Fruit fly (Drosophila melanogaster) whole organism, pupa: ENCODE measurements around the gene Pus7.

Source experiments
- CG10348 ChIP-seq: fragments of 200-800 bp; sonication (Bioruptor generic); IDR thresholded peaks from 2 replicates; pipeline ENCODE4 v1.3.6; 2022; ENCODE audit warnings: missing biosample characterization, missing genetic modification characterization
- CG12605 ChIP-seq: fragments of 200-800 bp; sonication (Bioruptor generic); IDR thresholded peaks from 2 replicates; pipeline ENCODE4 v1.3.6; 2022; ENCODE audit warnings: missing biosample characterization, missing genetic modification characterization
- CG13204 ChIP-seq: fragments of 200-800 bp; sonication (Bioruptor generic); optimal IDR thresholded peaks from 2 replicates; lab custom pipeline; 2018; ENCODE audit warnings: missing biosample characterization, mild to moderate bottlenecking, missing genetic modification characterization, moderate library complexity
- CG14655 ChIP-seq: fragments of 200-800 bp; sonication (Bioruptor generic); optimal IDR thresholded peaks from 3 replicates; lab custom pipeline; 2017; ENCODE audit warnings: mild to moderate bottlenecking, missing biosample characterization, missing genetic modification reagents, missing genetic modification characterization
- CG15710 ChIP-seq: fragments of 200-800 bp; sonication (Bioruptor generic); optimal IDR thresholded peaks from 2 replicates; lab custom pipeline; 2018; ENCODE audit warnings: missing biosample characterization, mild to moderate bottlenecking, missing genetic modification characterization, moderate library complexity
- CG17806 ChIP-seq: fragments of 200-800 bp; sonication (Bioruptor generic); optimal IDR thresholded peaks from 2 replicates; lab custom pipeline; 2018; ENCODE audit warnings: missing biosample characterization, mild to moderate bottlenecking, missing genetic modification characterization, moderate library complexity
- CG32121 ChIP-seq: fragments of 200-800 bp; sonication (Bioruptor generic); IDR thresholded peaks from 2 replicates; pipeline ENCODE4 v1.3.6; 2022; ENCODE audit warnings: missing biosample characterization, missing genetic modification characterization
- CG34367 ChIP-seq: fragments of 200-800 bp; sonication (Bioruptor generic); optimal IDR thresholded peaks from 2 replicates; lab custom pipeline; 2018; ENCODE audit warnings: missing biosample characterization, mild to moderate bottlenecking, missing genetic modification characterization
- CG4496 ChIP-seq: fragments of 200-800 bp; sonication (Bioruptor generic); IDR thresholded peaks from 3 replicates; pipeline ENCODE4 v1.3.6; 2022; ENCODE audit warnings: missing biosample characterization, missing genetic modification characterization
- CG8159 ChIP-seq: fragments of 200-800 bp; sonication (Bioruptor generic); optimal IDR thresholded peaks from 3 replicates; lab custom pipeline; 2018; ENCODE audit warnings: missing biosample characterization, mild to moderate bottlenecking, missing genetic modification characterization, moderate library complexity
- CG8301 ChIP-seq: fragments of 200-800 bp; sonication (Bioruptor generic); optimal IDR thresholded peaks from 2 replicates; lab custom pipeline; 2018; ENCODE audit warnings: missing biosample characterization, mild to moderate bottlenecking, missing genetic modification characterization
- CG9948 ChIP-seq: fragments of 200-800 bp; sonication (Bioruptor generic); optimal IDR thresholded peaks from 2 replicates; lab custom pipeline; 2018; ENCODE audit warnings: missing biosample characterization, mild to moderate bottlenecking, missing genetic modification characterization, moderate library complexity
- D1 ChIP-seq: fragments of 200-800 bp; sonication (Bioruptor generic); optimal IDR thresholded peaks from 2 replicates; lab custom pipeline; 2018; ENCODE audit warnings: missing biosample characterization, mild to moderate bottlenecking, missing genetic modification characterization, moderate library complexity
- EcR ChIP-seq: fragments of 200-800 bp; sonication (Bioruptor generic); optimal IDR thresholded peaks from 3 replicates; lab custom pipeline; 2019; ENCODE audit warnings: missing biosample characterization, missing genetic modification characterization, mild to moderate bottlenecking, moderate library complexity, missing genetic modification reagents
- Ets98B ChIP-seq: fragments of 200-800 bp; sonication (Bioruptor generic); IDR thresholded peaks from 2 replicates; pipeline ENCODE4 v1.3.6; 2022; ENCODE audit warnings: missing biosample characterization, missing genetic modification characterization
- Pif1A ChIP-seq: fragments of 200-800 bp; sonication (Bioruptor generic); optimal IDR thresholded peaks from 3 replicates; lab custom pipeline; 2016; ENCODE audit warnings: missing biosample characterization, missing genetic modification characterization
- Pif1B ChIP-seq: fragments of 200-800 bp; sonication (Bioruptor generic); optimal IDR thresholded peaks from 3 replicates; lab custom pipeline; 2016; ENCODE audit warnings: missing biosample characterization, missing genetic modification characterization
- Snoo ChIP-seq: fragments of 200-800 bp; sonication (Bioruptor generic); optimal IDR thresholded peaks from 3 replicates; lab custom pipeline; 2017; ENCODE audit warnings: missing biosample characterization, mild to moderate bottlenecking, missing genetic modification characterization, inconsistent platforms
- fd96Ca ChIP-seq: fragments of 200-800 bp; sonication (Bioruptor generic); IDR thresholded peaks from 3 replicates; pipeline ENCODE4 v1.3.6; 2022; ENCODE audit warnings: missing biosample characterization, missing genetic modification characterization
- gl ChIP-seq: fragments of 200-800 bp; sonication (Bioruptor generic); optimal IDR thresholded peaks from 2 replicates; lab custom pipeline; 2018; ENCODE audit warnings: missing biosample characterization, mild to moderate bottlenecking, missing genetic modification characterization
- rn ChIP-seq: fragments of 200-800 bp; sonication (Bioruptor generic); IDR thresholded peaks from 2 replicates; pipeline ENCODE4 v1.3.6; 2022; ENCODE audit warnings: missing biosample characterization, missing genetic modification characterization

The Pus7 gene

dm6 chr3L:8524816-8525625 is 15.2 kb downstream of the Pus7 start, which contains the start of the genes GstO1 and foi:
TSS of gene GstO1 (minus strand) at chr3L:8524866.
TSS of gene foi (plus strand) at chr3L:8525244.
- TF ChIP-seq CG8159 (tag; lab: Kevin White, UChicago), result peak; percentile 80
- peak; percentile 45; the same call in 1 of the 2 replicates for TF ChIP-seq Ets98B (GFP tag; lab: Robert Waterston, UW)
- TF ChIP-seq gl, result peak; percentile 8
- TF ChIP-seq CG12605 (GFP tag; lab: Robert Waterston, UW), result no peak
- peak; percentile 14 for TF ChIP-seq CG15710 (tag; lab: Kevin White, UChicago)
- 0 out of 2 replicates have a peak, but pooled peaks have one; percentile 24 for TF ChIP-seq CG32121 (GFP tag; lab: Robert Waterston, UW)
- TF ChIP-seq CG10348 (GFP tag; lab: Robert Waterston, UW), result no peak
- TF ChIP-seq CG4496 (GFP tag; lab: Robert Waterston, UW), result peak; percentile 38; the same call in 2 of the 3 replicates
- no peak for TF ChIP-seq CG9948 (tag; lab: Kevin White, UChicago)
- TF ChIP-seq fd96Ca (GFP tag; lab: Robert Waterston, UW), result no peak
- TF ChIP-seq Snoo (tag; lab: Kevin White, UChicago), result peak; percentile 5
- TF ChIP-seq CG34367 (tag; lab: Kevin White, UChicago), result no peak

dm6 chr3L:8525691-8526421 is 16.1 kb downstream of the Pus7 start:
- TF ChIP-seq D1 (tag; lab: Kevin White, UChicago) (peak; percentile 8), CG4496 (GFP tag; lab: Robert Waterston, UW) (no peak)

dm6 chr3L:8527829-8528228 is 18.0 kb downstream of the Pus7 start:
- no peak for TF ChIP-seq fd96Ca (GFP tag; lab: Robert Waterston, UW)
- TF ChIP-seq Pif1B, result no peak
- TF ChIP-seq CG32121 (GFP tag; lab: Robert Waterston, UW), result no peak
- TF ChIP-seq CG12605 (GFP tag; lab: Robert Waterston, UW), result no peak
- no peak for TF ChIP-seq CG8301 (tag; lab: Kevin White, UChicago)
- no peak for TF ChIP-seq gl
- TF ChIP-seq CG8159 (tag; lab: Kevin White, UChicago), result no peak
- TF ChIP-seq CG17806 (tag; lab: Kevin White, UChicago), result no peak
- TF ChIP-seq CG4496 (GFP tag; lab: Robert Waterston, UW), result no peak
- no peak for TF ChIP-seq Pif1A (GFP tag; lab: Kevin White, UChicago)

dm6 chr3L:8528546-8528945 is 18.7 kb downstream of the Pus7 start:
- TF ChIP-seq fd96Ca (GFP tag; lab: Robert Waterston, UW) (no peak), rn (GFP tag; lab: Robert Waterston, UW) (no peak), CG14655 (GFP tag; lab: Kevin White, UChicago) (no peak), CG13204 (GFP tag; lab: Kevin White, UChicago) (no peak), Pif1A (GFP tag; lab: Kevin White, UChicago) (no peak), gl (no peak), CG8301 (tag; lab: Kevin White, UChicago) (no peak), CG9948 (tag; lab: Kevin White, UChicago) (no peak), CG17806 (tag; lab: Kevin White, UChicago) (no peak), CG12605 (GFP tag; lab: Robert Waterston, UW) (no peak), CG34367 (tag; lab: Kevin White, UChicago) (no peak), CG4496 (GFP tag; lab: Robert Waterston, UW) (no peak), CG32121 (GFP tag; lab: Robert Waterston, UW) (no peak), Pif1B (no peak), CG10348 (GFP tag; lab: Robert Waterston, UW) (no peak), CG15710 (tag; lab: Kevin White, UChicago) (no peak), Snoo (tag; lab: Kevin White, UChicago) (no peak), Ets98B (GFP tag; lab: Robert Waterston, UW) (no peak), EcR (GFP tag; lab: Kevin White, UChicago) (no peak), D1 (tag; lab: Kevin White, UChicago) (no peak)
- TF ChIP-seq, all 21 proteins: peak for 0

- TF ChIP-seq Ets98B (GFP tag; lab: Robert Waterston, UW) (no peak), CG12605 (GFP tag; lab: Robert Waterston, UW) (no peak), Pif1B (no peak), gl (no peak), CG15710 (tag; lab: Kevin White, UChicago) (no peak), CG14655 (GFP tag; lab: Kevin White, UChicago) (no peak), Snoo (tag; lab: Kevin White, UChicago) (no peak), fd96Ca (GFP tag; lab: Robert Waterston, UW) (no peak)
Measured at dm6 chr3L:8529701-8530100, 19.9 kb downstream of the Pus7 start.
